Worm (Caenorhabditis elegans) whole organism, late embryonic: ENCODE data around the gene ckb-1.

Experiments used
- ahr-1 ChIP-seq: sonication (generic microtip); optimal IDR thresholded peaks from 2 replicates; lab custom pipeline; 2016; ENCODE audit warnings: missing genetic modification characterization, missing compliant biosample characterization
- dve-1 ChIP-seq: sonication (generic microtip); optimal IDR thresholded peaks from 2 replicates; lab custom pipeline; 2017; ENCODE audit warnings: antibody characterized with exemption, mild to moderate bottlenecking, missing genetic modification characterization, missing compliant biosample characterization
- ets-4 ChIP-seq: sonication (generic microtip); optimal IDR thresholded peaks from 2 replicates; lab custom pipeline; 2016; ENCODE audit warnings: missing genetic modification characterization, missing compliant biosample characterization
- hlh-15 ChIP-seq: sonication (generic microtip); optimal IDR thresholded peaks from 2 replicates; lab custom pipeline; 2016; ENCODE audit warnings: missing genetic modification characterization, missing compliant biosample characterization
- lim-6 ChIP-seq: sonication (generic microtip); optimal IDR thresholded peaks from 2 replicates; lab custom pipeline; 2016; ENCODE audit warnings: missing genetic modification characterization, missing compliant biosample characterization
- mec-3 ChIP-seq: sonication (generic microtip); optimal IDR thresholded peaks from 2 replicates; lab custom pipeline; 2016; ENCODE audit warnings: borderline replicate concordance, missing genetic modification characterization, missing compliant biosample characterization
- tbx-7 ChIP-seq: sonication (generic microtip); optimal IDR thresholded peaks from 2 replicates; lab custom pipeline; 2016; ENCODE audit warnings: missing genotype, missing genetic modification characterization, missing compliant biosample characterization

DNA sequence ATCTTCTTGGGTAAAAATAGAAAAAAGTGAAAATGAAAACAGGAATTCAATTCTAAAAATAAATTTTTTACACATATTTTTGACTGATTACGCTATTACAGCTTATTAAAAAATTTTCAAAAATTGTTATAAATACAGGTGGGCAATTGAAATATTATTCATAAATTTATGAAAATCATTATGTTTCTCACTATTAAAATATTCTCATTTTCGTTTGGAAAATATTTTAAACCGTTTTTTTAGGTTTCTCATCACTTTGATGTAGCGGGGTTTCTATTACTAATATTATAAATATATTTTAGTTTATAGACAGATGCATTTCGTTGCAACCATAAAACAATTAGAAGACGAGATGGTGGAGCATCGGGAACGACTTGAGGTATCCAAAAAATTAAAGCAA is 32.0 kb downstream of the ckb-1 start, which contains the start of gene R07E5.5:
- TF ChIP-seq ets-4 (no peak), tbx-7 (tag; lab: Kevin White, UChicago) (no peak), dve-1 (tag; lab: Kevin White, UChicago) (no peak), ahr-1 (no peak), hlh-15 (tag; lab: Kevin White, UChicago) (no peak), lim-6 (no peak), mec-3 (tag; lab: Kevin White, UChicago) (no peak)
